Fruit fly (Drosophila melanogaster) whole organism, embryonic: Measurements from ENCODE around the gene CG10301.

ENCODE experiments used
- Antp ChIP-seq: fragments of 200-800 bp; sonication (Bioruptor generic); optimal IDR thresholded peaks from 3 replicates; lab custom pipeline; 2016; ENCODE audit warnings: missing biosample characterization, missing genetic modification characterization
- CG12299 ChIP-seq: fragments of 200-800 bp; sonication (Bioruptor generic); optimal IDR thresholded peaks from 2 replicates; lab custom pipeline; 2018; ENCODE audit warnings: missing biosample characterization, mild to moderate bottlenecking, missing genetic modification characterization
- CG12391 ChIP-seq: fragments of 200-800 bp; sonication (Bioruptor generic); optimal IDR thresholded peaks from 3 replicates; lab custom pipeline; 2018; ENCODE audit warnings: missing biosample characterization, mild to moderate bottlenecking, missing genetic modification characterization, moderate library complexity
- CG12942 ChIP-seq: fragments of 200-800 bp; sonication (Bioruptor generic); optimal IDR thresholded peaks from 3 replicates; lab custom pipeline; 2016; ENCODE audit warnings: missing biosample characterization, missing genetic modification characterization
- CG1602 ChIP-seq: fragments of 200-800 bp; sonication (Bioruptor generic); optimal IDR thresholded peaks from 3 replicates; lab custom pipeline; 2016; ENCODE audit warnings: missing biosample characterization, missing genetic modification characterization
- CG16779 ChIP-seq: fragments of 200-800 bp; sonication (Bioruptor generic); IDR thresholded peaks from 2 replicates; pipeline ENCODE4 v1.3.6; 2022; ENCODE audit warnings: missing biosample characterization, missing genetic modification characterization
- CG16863 ChIP-seq: fragments of 200-800 bp; sonication (Bioruptor generic); optimal IDR thresholded peaks from 3 replicates; lab custom pipeline; 2016; ENCODE audit warnings: missing biosample characterization, missing genetic modification characterization
- CG18262 ChIP-seq: fragments of 200-800 bp; optimal IDR thresholded peaks from 3 replicates; lab custom pipeline; 2019; ENCODE audit warnings: missing biosample characterization, mild to moderate bottlenecking, missing genetic modification characterization, moderate library complexity
- CG2129 ChIP-seq: fragments of 200-800 bp; sonication (Bioruptor generic); IDR thresholded peaks from 2 replicates; pipeline ENCODE4 v1.3.6; 2022; ENCODE audit warnings: missing biosample characterization, missing genetic modification characterization; ENCODE audit not compliant: partially characterized antibody
- CG2678 ChIP-seq: fragments of 200-800 bp; sonication (Bioruptor generic); optimal IDR thresholded peaks from 3 replicates; lab custom pipeline; 2019; ENCODE audit warnings: missing biosample characterization, mild to moderate bottlenecking, missing genetic modification characterization, moderate library complexity
- CG3065 ChIP-seq: fragments of 200-800 bp; sonication (Bioruptor generic); optimal IDR thresholded peaks from 2 replicates; lab custom pipeline; 2016; ENCODE audit warnings: missing biosample characterization, missing genetic modification characterization
- CG32767 ChIP-seq: fragments of 200-800 bp; sonication (Bioruptor generic); IDR thresholded peaks from 2 replicates; pipeline ENCODE4 v1.3.6; 2022; ENCODE audit warnings: missing biosample characterization, missing genetic modification characterization
- CG3847 ChIP-seq: fragments of 200-800 bp; sonication (Bioruptor generic); IDR thresholded peaks from 2 replicates; pipeline ENCODE4 v1.3.6; 2022; ENCODE audit warnings: missing biosample characterization, missing genetic modification characterization
- CG4360 ChIP-seq: fragments of 200-800 bp; sonication (Bioruptor generic); IDR thresholded peaks from 2 replicates; pipeline ENCODE4 v1.3.6; 2022; ENCODE audit warnings: missing biosample characterization, missing genetic modification characterization
- CG8944 ChIP-seq: fragments of 200-800 bp; sonication (Bioruptor generic); optimal IDR thresholded peaks from 3 replicates; lab custom pipeline; 2016; ENCODE audit warnings: missing biosample characterization, missing genetic modification characterization
- CG9215 ChIP-seq: fragments of 200-800 bp; sonication (Bioruptor generic); IDR thresholded peaks from 2 replicates; pipeline ENCODE4 v1.3.6; 2022; ENCODE audit warnings: missing biosample characterization, missing genetic modification characterization
- CG9932 ChIP-seq: fragments of 200-800 bp; sonication (Bioruptor generic); IDR thresholded peaks from 2 replicates; pipeline ENCODE4 v1.3.6; 2022; ENCODE audit warnings: missing biosample characterization, missing genetic modification characterization
- Dbx ChIP-seq: fragments of 200-800 bp; sonication (Bioruptor generic); IDR thresholded peaks from 3 replicates; pipeline ENCODE4 v1.3.6; 2022; ENCODE audit warnings: missing biosample characterization, missing genetic modification characterization
- Dip2 ChIP-seq: fragments of 200-800 bp; sonication (Bioruptor generic); IDR thresholded peaks from 2 replicates; pipeline ENCODE4 v1.3.6; 2022; ENCODE audit warnings: missing biosample characterization, missing genetic modification characterization
- Eip74EF ChIP-seq, 2 experiments: fragments of 200-800 bp in 1 of 2; fragments of >200 bp in 1 of 2; sonication (Bioruptor generic) in 1 of 2; optimal IDR thresholded peaks; 2 replicates each; lab custom pipeline; 2017 to 2019; ENCODE audit warnings: missing biosample characterization in 2 of 2, missing genetic modification characterization in 2 of 2, mild to moderate bottlenecking in 1 of 2, moderate library complexity in 1 of 2
- Ets65A ChIP-seq: fragments of 200-800 bp; sonication (Bioruptor generic); peaks from one replicate; lab custom pipeline; 2016; ENCODE audit warnings: missing biosample characterization, missing genetic modification characterization
- H2.0 ChIP-seq: fragments of 200-800 bp; sonication (Bioruptor generic); IDR thresholded peaks from 2 replicates; pipeline ENCODE4 v1.3.6; 2022; ENCODE audit warnings: missing biosample characterization, missing genetic modification characterization
- Mad ChIP-seq: fragments of 200-800 bp; sonication (Bioruptor generic); optimal IDR thresholded peaks from 2 replicates; lab custom pipeline; 2016; ENCODE audit warnings: missing biosample characterization, missing genetic modification characterization
- Myb ChIP-seq: fragments of 200-800 bp; sonication (Bioruptor generic); optimal IDR thresholded peaks from 2 replicates; lab custom pipeline; 2016; ENCODE audit warnings: missing biosample characterization, missing genetic modification characterization
- Opbp ChIP-seq: fragments of 200-800 bp; sonication (Bioruptor generic); IDR thresholded peaks from 3 replicates; pipeline ENCODE4 v1.3.6; 2022; ENCODE audit warnings: missing biosample characterization, missing genetic modification characterization; ENCODE audit not compliant: partially characterized antibody
- Ptx1 ChIP-seq: fragments of 200-800 bp; sonication (Bioruptor generic); IDR thresholded peaks from 2 replicates; pipeline ENCODE4 v1.3.6; 2022; ENCODE audit warnings: missing biosample characterization, missing genetic modification characterization
- Taf1 ChIP-seq: fragments of 200-800 bp; sonication (Bioruptor generic); IDR thresholded peaks from 2 replicates; pipeline ENCODE4 v1.3.6; 2022; ENCODE audit warnings: missing biosample characterization, missing genetic modification characterization
- abd-A ChIP-seq: fragments of 200-800 bp; sonication (Bioruptor generic); optimal IDR thresholded peaks from 3 replicates; lab custom pipeline; 2019; ENCODE audit warnings: missing biosample characterization, mild to moderate bottlenecking, missing genetic modification characterization, moderate library complexity
- ash1 ChIP-seq: fragments of 200-800 bp; sonication (Bioruptor generic); optimal IDR thresholded peaks from 2 replicates; lab custom pipeline; 2018; ENCODE audit warnings: missing biosample characterization, mild to moderate bottlenecking, missing genetic modification characterization
- ato ChIP-seq: fragments of 200-800 bp; sonication (Bioruptor generic); IDR thresholded peaks from 2 replicates; pipeline ENCODE4 v1.3.6; 2022; ENCODE audit warnings: missing biosample characterization, missing genetic modification characterization; ENCODE audit not compliant: partially characterized antibody
- bigmax ChIP-seq: fragments of 200-800 bp; sonication (Bioruptor generic); optimal IDR thresholded peaks from 2 replicates; lab custom pipeline; 2018; ENCODE audit warnings: missing biosample characterization, mild to moderate bottlenecking, missing genetic modification characterization
- ci ChIP-seq: fragments of 200-800 bp; sonication (Bioruptor generic); IDR thresholded peaks from 3 replicates; pipeline ENCODE4 v1.3.6; 2022; ENCODE audit warnings: missing biosample characterization, missing genetic modification characterization
- fd3F ChIP-seq: fragments of 200-800 bp; sonication (Bioruptor generic); optimal IDR thresholded peaks from 2 replicates; lab custom pipeline; 2018; ENCODE audit warnings: missing biosample characterization, mild to moderate bottlenecking, missing genetic modification characterization, moderate library complexity
- gfzf ChIP-seq: fragments of 200-800 bp; sonication (Bioruptor generic); optimal IDR thresholded peaks from 2 replicates; lab custom pipeline; 2016; ENCODE audit warnings: missing biosample characterization, mild to moderate bottlenecking, missing genetic modification characterization, moderate library complexity
- gsb ChIP-seq: fragments of 200-800 bp; sonication (Bioruptor generic); IDR thresholded peaks from 2 replicates; pipeline ENCODE4 v1.3.6; 2022; ENCODE audit warnings: missing biosample characterization, missing genetic modification characterization
- ind ChIP-seq: fragments of 200-800 bp; sonication (Bioruptor generic); optimal IDR thresholded peaks from 3 replicates; lab custom pipeline; 2016; ENCODE audit warnings: missing biosample characterization, missing genetic modification characterization
- jumu ChIP-seq: fragments of 200-800 bp; sonication (Bioruptor generic); optimal IDR thresholded peaks from 3 replicates; lab custom pipeline; 2016; ENCODE audit warnings: missing biosample characterization, missing genetic modification characterization
- knrl ChIP-seq: fragments of 200-800 bp; sonication (Bioruptor generic); IDR thresholded peaks from 3 replicates; pipeline ENCODE4 v1.3.6; 2022; ENCODE audit warnings: missing biosample characterization, missing genetic modification characterization; ENCODE audit not compliant: partially characterized antibody
- lola ChIP-seq, 3 experiments: fragments of >200 bp in 2 of 3; fragments of 200-800 bp in 1 of 3; sonication (Bioruptor generic) in 1 of 3; optimal IDR thresholded peaks; 2 replicates each; lab custom pipeline; 2017 to 2019; ENCODE audit warnings: missing biosample characterization in 3 of 3, missing genetic modification characterization in 3 of 3, mild to moderate bottlenecking in 1 of 3, moderate library complexity in 1 of 3
- odd ChIP-seq: fragments of 200-800 bp; sonication (Bioruptor generic); optimal IDR thresholded peaks from 2 replicates; lab custom pipeline; 2017; ENCODE audit warnings: missing biosample characterization, mild to moderate bottlenecking, missing genetic modification characterization
- otp ChIP-seq: fragments of 200-800 bp; sonication (Bioruptor generic); IDR thresholded peaks from 3 replicates; pipeline ENCODE4, ENCODE4 v1.3.6; 2022; ENCODE audit warnings: missing biosample characterization, missing genetic modification characterization
- p53 ChIP-seq: fragments of 200-800 bp; sonication (Bioruptor generic); optimal IDR thresholded peaks from 2 replicates; lab custom pipeline; 2016; ENCODE audit warnings: missing biosample characterization, missing genetic modification characterization
- pb ChIP-seq: fragments of 200-800 bp; sonication (Bioruptor generic); optimal IDR thresholded peaks from 3 replicates; lab custom pipeline; 2016; ENCODE audit warnings: missing biosample characterization, missing genetic modification characterization
- psq ChIP-seq: fragments of 200-800 bp; sonication (Bioruptor generic); optimal IDR thresholded peaks from 2 replicates; lab custom pipeline; 2017; ENCODE audit warnings: missing biosample characterization, missing genetic modification characterization
- sens-2 ChIP-seq: fragments of 200-800 bp; sonication (Bioruptor generic); IDR thresholded peaks from 2 replicates; pipeline ENCODE4 v1.3.6; 2022; ENCODE audit warnings: missing biosample characterization, missing genetic modification characterization
- sr ChIP-seq: fragments of 200-800 bp; sonication (Bioruptor generic); IDR thresholded peaks from 3 replicates; pipeline ENCODE4 v1.3.6; 2022; ENCODE audit warnings: missing biosample characterization, missing genetic modification characterization
- ssp ChIP-seq: fragments of 200-800 bp; sonication (Bioruptor generic); IDR thresholded peaks from 2 replicates; pipeline ENCODE4 v1.3.6; 2022; ENCODE audit warnings: missing biosample characterization, missing genetic modification characterization
- toy ChIP-seq: fragments of 200-800 bp; sonication (Bioruptor generic); IDR thresholded peaks from 2 replicates; pipeline ENCODE4 v1.3.6; 2022; ENCODE audit warnings: missing biosample characterization, missing genetic modification characterization
- trem ChIP-seq: fragments of 200-800 bp; optimal IDR thresholded peaks from 3 replicates; lab custom pipeline; 2019; ENCODE audit warnings: missing biosample characterization, mild to moderate bottlenecking, missing genetic modification characterization, moderate library complexity

CG10301 gene

dm6 chr3R:23669401-23670216 is 40.3 kb upstream of the CG10301 start, which contains the start of gene CG31145 (continued):
- peak; percentile 95 for TF ChIP-seq sens-2
- TF ChIP-seq CG16863: peak; percentile 99
- peak; percentile 96 for TF ChIP-seq Myb (GFP tag; lab: Kevin White, UChicago)
- peak; percentile 83 for TF ChIP-seq bigmax (GFP tag; lab: Kevin White, UChicago)
- TF ChIP-seq Mad (GFP tag; lab: Kevin White, UChicago): peak; percentile 99
- TF ChIP-seq CG4360 (GFP tag; lab: Robert Waterston, UW): peak; percentile 88
- TF ChIP-seq CG2678: peak; percentile 100
- TF ChIP-seq H2.0 (GFP tag; lab: Robert Waterston, UW): peak; percentile 99
- peak; percentile 41 for TF ChIP-seq gfzf (GFP tag; lab: Kevin White, UChicago)
- peak; percentile 99 for TF ChIP-seq Dbx (GFP tag; lab: Robert Waterston, UW)
- no peak for TF ChIP-seq Opbp (GFP tag; lab: Robert Waterston, UW)
- peak; percentile 99 for TF ChIP-seq gsb (GFP tag; lab: Robert Waterston, UW)
- peak; percentile 99 for TF ChIP-seq pb (GFP tag; lab: Kevin White, UChicago)
- TF ChIP-seq psq (GFP tag; lab: Kevin White, UChicago): peak; percentile 97
- TF ChIP-seq jumu: peak; percentile 99
- peak; percentile 99 for TF ChIP-seq CG12299 (tag; lab: Kevin White, UChicago)
- peak; percentile 37; the same call in 1 of the 3 replicates for TF ChIP-seq knrl (GFP tag; lab: Robert Waterston, UW)
- peak; percentile 100 for TF ChIP-seq Ets65A (GFP tag; lab: Kevin White, UChicago)
- peak; percentile 98 for TF ChIP-seq ci (GFP tag; lab: Robert Waterston, UW)
- TF ChIP-seq CG16779: peak; percentile 96
- peak; percentile 99 for TF ChIP-seq fd3F
- peak; percentile 99 for TF ChIP-seq CG1602 (GFP tag; lab: Kevin White, UChicago)
- peak; percentile 95 for TF ChIP-seq abd-A (tag; lab: Kevin White, UChicago)
- peak; percentile 99 for TF ChIP-seq Ptx1 (GFP tag; lab: Robert Waterston, UW)
- TF ChIP-seq sr (GFP tag; lab: Robert Waterston, UW): peak; percentile 86
- TF ChIP-seq p53: peak; percentile 98
- TF ChIP-seq lola (GFP tag; optimal IDR thresholded peaks at IDR 0.05; lab: Kevin White, UChicago): peak in 1 of 3 experiments; percentile 98
- TF ChIP-seq ssp: peak; percentile 95
- TF ChIP-seq odd: peak; percentile 100
- peak; percentile 98 for TF ChIP-seq CG9932 (GFP tag; lab: Robert Waterston, UW)
- TF ChIP-seq CG3847 (GFP tag; lab: Robert Waterston, UW): peak; percentile 99
- TF ChIP-seq CG3065 (GFP tag; lab: Kevin White, UChicago): peak; percentile 99
- TF ChIP-seq otp (GFP tag; lab: Robert Waterston, UW): peak; percentile 97
- TF ChIP-seq ash1: peak; percentile 82
- TF ChIP-seq CG18262: peak; percentile 99
- peak; percentile 99 for TF ChIP-seq CG8944 (GFP tag; lab: Kevin White, UChicago)
- peak; percentile 97 for TF ChIP-seq Taf1 (GFP tag; lab: Robert Waterston, UW)
- peak; percentile 99 for TF ChIP-seq CG32767 (GFP tag; lab: Robert Waterston, UW)
- TF ChIP-seq CG12391 (tag; lab: Kevin White, UChicago): peak; percentile 100
- peak; percentile 99 for TF ChIP-seq CG12942 (GFP tag; lab: Kevin White, UChicago)
- TF ChIP-seq Eip74EF (GFP tag; optimal IDR thresholded peaks at IDR 0.05; lab: Kevin White, UChicago): peak in 1 of 2 experiments; percentile 100
- peak; percentile 97 for TF ChIP-seq trem (tag; lab: Kevin White, UChicago)
- TF ChIP-seq toy (GFP tag; lab: Robert Waterston, UW): peak; percentile 97
- TF ChIP-seq Antp (GFP tag; lab: Kevin White, UChicago): peak; percentile 99
- TF ChIP-seq ind: peak; percentile 100
- TF ChIP-seq ato (GFP tag; lab: Robert Waterston, UW): peak; percentile 64; the same call in 1 of the 2 replicates
- TF ChIP-seq CG2129: no peak
- peak; percentile 83; the same call in 1 of the 2 replicates for TF ChIP-seq Dip2 (GFP tag; lab: Robert Waterston, UW)
- TF ChIP-seq CG9215 (GFP tag; lab: Robert Waterston, UW): peak; percentile 99
